Worm (Caenorhabditis elegans) whole organism, L1 larva: ENCODE results near the gene C09G12.5.

Source experiments
- C04F5.9 ChIP-seq: sonication (generic microtip); optimal IDR thresholded peaks from 2 replicates; lab custom pipeline; 2016; ENCODE audit warnings: missing genetic modification characterization, missing compliant biosample characterization
- Y116A8C.19 ChIP-seq: sonication (generic microtip); optimal IDR thresholded peaks from 2 replicates; lab custom pipeline; 2016; ENCODE audit warnings: missing compliant biosample characterization, missing genetic modification characterization, borderline replicate concordance
- ceh-63 ChIP-seq: fragments of 200-800 bp; sonication (Bioruptor generic); optimal IDR thresholded peaks from 2 replicates; lab custom pipeline; 2018; ENCODE audit warnings: mild to moderate bottlenecking, missing genetic modification characterization, missing compliant biosample characterization
- dpl-1 ChIP-seq, 3 experiments: fragments of 150-350 bp in 2 of 3; sonication (generic microtip) in 1 of 3; optimal IDR thresholded peaks; 2 replicates each; lab custom pipeline; 2014 to 2017; ENCODE audit warnings: missing biosample characterization in 3 of 3, missing genetic modification characterization in 3 of 3, missing genetic modification reagents in 3 of 3
- dsc-1 ChIP-seq: sonication (generic microtip); optimal IDR thresholded peaks from 2 replicates; lab custom pipeline; 2016; ENCODE audit warnings: mild to moderate bottlenecking, missing genetic modification characterization, missing compliant biosample characterization
- fkh-10 ChIP-seq: sonication (generic microtip); optimal IDR thresholded peaks from 2 replicates; lab custom pipeline; 2017; ENCODE audit warnings: missing biosample characterization, missing genetic modification reagents, missing genetic modification characterization
- hlh-17 ChIP-seq: fragments of 200-800 bp; sonication (Bioruptor generic); optimal IDR thresholded peaks from 2 replicates; lab custom pipeline; 2018; ENCODE audit warnings: missing genetic modification characterization, mild to moderate bottlenecking, missing compliant biosample characterization, moderate library complexity, borderline replicate concordance
- hlh-4 ChIP-seq: sonication (generic microtip); optimal IDR thresholded peaks from 2 replicates; lab custom pipeline; 2016; ENCODE audit warnings: mild to moderate bottlenecking, missing genetic modification characterization, missing compliant biosample characterization
- irx-1 ChIP-seq: sonication (generic microtip); optimal IDR thresholded peaks from 2 replicates; lab custom pipeline; 2016; ENCODE audit warnings: missing genetic modification characterization, missing compliant biosample characterization
- isw-1 ChIP-seq: fragments of 200-800 bp; sonication (Bioruptor generic); IDR thresholded peaks from 2 replicates; pipeline ENCODE4 v1.3.6; 2022; ENCODE audit warnings: missing genetic modification characterization, missing compliant biosample characterization
- jun-1 ChIP-seq: fragments of 150-350 bp; optimal IDR thresholded peaks from 2 replicates; lab custom pipeline; 2014; ENCODE audit warnings: missing biosample characterization, missing genetic modification reagents, missing genetic modification characterization
- lin-14 ChIP-seq: fragments of 200-800 bp; sonication (Bioruptor generic); optimal IDR thresholded peaks from 2 replicates; lab custom pipeline; 2018; ENCODE audit warnings: mild to moderate bottlenecking, missing genetic modification characterization, moderate library complexity, missing compliant biosample characterization
- lin-15B ChIP-seq: fragments of 150-350 bp; sonication (generic microtip); optimal IDR thresholded peaks from 3 replicates; lab custom pipeline; 2014; ENCODE audit warnings: missing biosample characterization, missing genetic modification characterization
- lin-35 ChIP-seq, 2 experiments: fragments of 150-350 bp; optimal IDR thresholded peaks; 2 replicates each; lab custom pipeline; 2014; ENCODE audit warnings: missing biosample characterization in 2 of 2, missing genetic modification characterization in 2 of 2, missing genetic modification reagents in 2 of 2
- lin-39 ChIP-seq: fragments of 150-350 bp; optimal IDR thresholded peaks from 2 replicates; lab custom pipeline; 2014; ENCODE audit warnings: missing biosample characterization, missing genetic modification reagents, missing genetic modification characterization
- lir-3 ChIP-seq: sonication (generic microtip); optimal IDR thresholded peaks from 2 replicates; lab custom pipeline; 2016; ENCODE audit warnings: mild to moderate bottlenecking, missing genetic modification characterization, moderate library complexity, missing compliant biosample characterization; ENCODE audit not compliant: poor library complexity
- mab-9 ChIP-seq: fragments of 200-800 bp; sonication (Bioruptor generic); IDR thresholded peaks from 2 replicates; pipeline ENCODE4 v1.3.6; 2022; ENCODE audit warnings: missing genetic modification reagents, missing genetic modification characterization, missing compliant biosample characterization
- mdl-1 ChIP-seq, 2 experiments: fragments of 150-350 bp; optimal IDR thresholded peaks; 2 replicates each; lab custom pipeline; 2014 to 2017; ENCODE audit warnings: missing biosample characterization in 2 of 2, missing genetic modification characterization in 2 of 2, inconsistent platforms in 1 of 2
- mef-2 ChIP-seq: fragments of 150-350 bp; optimal IDR thresholded peaks from 2 replicates; lab custom pipeline; 2014; ENCODE audit warnings: missing biosample characterization, missing genetic modification characterization
- mep-1 ChIP-seq: fragments of 150-350 bp; optimal IDR thresholded peaks from 2 replicates; lab custom pipeline; 2014; ENCODE audit warnings: missing biosample characterization, missing genetic modification characterization
- nhr-12 ChIP-seq: sonication (generic microtip); optimal IDR thresholded peaks from 2 replicates; lab custom pipeline; 2017; ENCODE audit warnings: missing biosample characterization, missing genetic modification characterization
- nhr-19 ChIP-seq: fragments of 200-800 bp; sonication (Bioruptor generic); conservative IDR thresholded peaks from 2 replicates; pipeline ENCODE4 v1.3.6; 2022; ENCODE audit warnings: missing genetic modification characterization, missing compliant biosample characterization
- nhr-20 ChIP-seq: sonication (generic microtip); optimal IDR thresholded peaks from 2 replicates; lab custom pipeline; 2016; ENCODE audit warnings: mild to moderate bottlenecking, missing genetic modification characterization, missing compliant biosample characterization
- nhr-237 ChIP-seq: fragments of 150-350 bp; optimal IDR thresholded peaks from 2 replicates; lab custom pipeline; 2014; ENCODE audit warnings: missing biosample characterization, missing genetic modification characterization
- nhr-47 ChIP-seq: sonication (generic microtip); optimal IDR thresholded peaks from 2 replicates; lab custom pipeline; 2016; ENCODE audit warnings: mild to moderate bottlenecking, missing genetic modification characterization, moderate library complexity, missing compliant biosample characterization
- nhr-71 ChIP-seq: sonication (generic microtip); optimal IDR thresholded peaks from 2 replicates; lab custom pipeline; 2016; ENCODE audit warnings: mild to moderate bottlenecking, missing genetic modification characterization, moderate library complexity, missing compliant biosample characterization
- nhr-84 ChIP-seq: sonication (generic microtip); optimal IDR thresholded peaks from 2 replicates; lab custom pipeline; 2017; ENCODE audit warnings: missing biosample characterization, missing genetic modification characterization
- pag-3 ChIP-seq: sonication (generic microtip); optimal IDR thresholded peaks from 2 replicates; lab custom pipeline; 2017; ENCODE audit warnings: missing genetic modification characterization, mild to moderate bottlenecking, missing compliant biosample characterization, antibody characterized with exemption, borderline replicate concordance; ENCODE audit not compliant: insufficient read depth
- pax-3 ChIP-seq: fragments of 200-800 bp; sonication (Bioruptor generic); optimal IDR thresholded peaks from 2 replicates; lab custom pipeline; 2018; ENCODE audit warnings: mild to moderate bottlenecking, missing genetic modification characterization, moderate library complexity, missing compliant biosample characterization
- rnt-1 ChIP-seq: sonication (generic microtip); optimal IDR thresholded peaks from 2 replicates; lab custom pipeline; 2016; ENCODE audit warnings: mild to moderate bottlenecking, missing genetic modification characterization, moderate library complexity, missing compliant biosample characterization
- skn-1 ChIP-seq: fragments of 150-350 bp; optimal IDR thresholded peaks from 2 replicates; lab custom pipeline; 2014; ENCODE audit warnings: missing biosample characterization, missing genetic modification characterization
- snu-23 ChIP-seq: sonication (generic microtip); optimal IDR thresholded peaks from 2 replicates; lab custom pipeline; 2016; ENCODE audit warnings: missing genetic modification characterization, missing compliant biosample characterization
- sox-4 ChIP-seq: sonication (generic microtip); optimal IDR thresholded peaks from 2 replicates; lab custom pipeline; 2016; ENCODE audit warnings: missing genetic modification characterization, missing compliant biosample characterization
- sup-37 ChIP-seq: fragments of 200-800 bp; sonication (Bioruptor generic); optimal IDR thresholded peaks from 2 replicates; lab custom pipeline; 2018; ENCODE audit warnings: mild to moderate bottlenecking, missing genetic modification characterization, missing compliant biosample characterization
- swsn-7 ChIP-seq: sonication (generic microtip); optimal IDR thresholded peaks from 2 replicates; lab custom pipeline; 2016; ENCODE audit warnings: missing genetic modification characterization, missing compliant biosample characterization
- tbx-2 ChIP-seq: sonication (generic microtip); optimal IDR thresholded peaks from 2 replicates; lab custom pipeline; 2016; ENCODE audit warnings: missing genetic modification characterization, missing compliant biosample characterization
- unc-130 ChIP-seq: fragments of 150-350 bp; optimal IDR thresholded peaks from 2 replicates; lab custom pipeline; 2017; ENCODE audit warnings: missing biosample characterization, missing genetic modification characterization, inconsistent platforms
- unc-30 ChIP-seq: sonication (generic microtip); optimal IDR thresholded peaks from 2 replicates; lab custom pipeline; 2017; ENCODE audit warnings: missing biosample characterization, missing genetic modification characterization
- unc-62 ChIP-seq: fragments of 150-350 bp; optimal IDR thresholded peaks from 2 replicates; lab custom pipeline; 2014; ENCODE audit warnings: missing biosample characterization, missing genetic modification reagents, missing genetic modification characterization
- unc-98 ChIP-seq: fragments of 200-800 bp; sonication (Bioruptor generic); IDR thresholded peaks from 2 replicates; pipeline ENCODE4 v1.3.6; 2022; ENCODE audit warnings: missing genetic modification characterization, missing compliant biosample characterization
- xbp-1 ChIP-seq: sonication (generic microtip); optimal IDR thresholded peaks from 2 replicates; lab custom pipeline; 2016; ENCODE audit warnings: missing genetic modification characterization, missing compliant biosample characterization
- zip-4 ChIP-seq: fragments of 200-800 bp; sonication (Bioruptor generic); optimal IDR thresholded peaks from 2 replicates; lab custom pipeline; 2018; ENCODE audit warnings: mild to moderate bottlenecking, missing genetic modification characterization, moderate library complexity, missing compliant biosample characterization
- ztf-11 ChIP-seq, 2 experiments: sonication (generic microtip); optimal IDR thresholded peaks; 2 replicates each; lab custom pipeline; 2016 to 2017; ENCODE audit warnings: missing genetic modification characterization in 2 of 2, missing biosample characterization in 1 of 2, missing compliant biosample characterization in 1 of 2
- ztf-4 ChIP-seq: fragments of 150-350 bp; optimal IDR thresholded peaks from 2 replicates; lab custom pipeline; 2014; ENCODE audit warnings: missing biosample characterization, missing genetic modification characterization

C09G12.5 gene

ce11 chrIV:3515412-3516046, 36.4 kb downstream of the C09G12.5 start (continued):
- TF ChIP-seq nhr-20 (tag; lab: Kevin White, UChicago) = peak; percentile 42
- no peak for TF ChIP-seq mab-9 (GFP tag; lab: Robert Waterston, UW)
- peak; percentile 62 to 63 for TF ChIP-seq lin-35 (GFP tag; optimal IDR thresholded peaks at IDR 0.05; lab: Kevin White, UChicago)
- no peak for TF ChIP-seq rnt-1 (tag; lab: Kevin White, UChicago)
- TF ChIP-seq mef-2 (tag; lab: Kevin White, UChicago) = no peak
- peak; percentile 11 to 50 (median 32) for TF ChIP-seq dpl-1 (GFP tag; optimal IDR thresholded peaks at IDR 0.05; lab: Kevin White, UChicago)
- peak; percentile 90 for TF ChIP-seq skn-1 (tag; lab: Kevin White, UChicago)
- no peak for TF ChIP-seq irx-1
- TF ChIP-seq mep-1 (tag; lab: Kevin White, UChicago) = peak; percentile 25
- peak; percentile 71 for TF ChIP-seq nhr-19 (GFP tag; lab: Robert Waterston, UW)
- peak; percentile 87 for TF ChIP-seq lin-14 (GFP tag; lab: Kevin White, UChicago)
- TF ChIP-seq ztf-4 = no peak
- TF ChIP-seq sox-4 (tag; lab: Kevin White, UChicago) = no peak
- TF ChIP-seq nhr-71 (tag; lab: Kevin White, UChicago) = peak; percentile 66
- no peak for TF ChIP-seq unc-98 (GFP tag; lab: Robert Waterston, UW)
- TF ChIP-seq tbx-2 = peak; percentile 38
- no peak for TF ChIP-seq unc-130 (tag; lab: Kevin White, UChicago)
- TF ChIP-seq hlh-17 (GFP tag; lab: Kevin White, UChicago) = no peak
- TF ChIP-seq isw-1 = peak; percentile 18
- no peak for TF ChIP-seq hlh-4 (tag; lab: Kevin White, UChicago)
- TF ChIP-seq, all 84 proteins: peak for 28

ce11 chrIV:3516586-3516985, 37.5 kb downstream of the C09G12.5 start, which contains the start of gene unc-33:
Gene unc-33, plus strand, starts transcription at chrIV:3516886.
- TF ChIP-seq lin-15B (tag; lab: Kevin White, UChicago) (no peak), nhr-47 (tag; lab: Kevin White, UChicago) (no peak), jun-1 (tag; lab: Kevin White, UChicago) (no peak), unc-62 (GFP tag; lab: Kevin White, UChicago) (no peak), mdl-1 (tag; optimal IDR thresholded peaks at IDR 0.05; lab: Kevin White, UChicago) (no peak), lin-35 (GFP tag; optimal IDR thresholded peaks at IDR 0.05; lab: Kevin White, UChicago) (no peak), lin-39 (tag; lab: Kevin White, UChicago) (no peak), mab-9 (GFP tag; lab: Robert Waterston, UW) (no peak), lin-14 (GFP tag; lab: Kevin White, UChicago) (no peak), nhr-84 (tag; lab: Kevin White, UChicago) (no peak)

ce11 chrIV:3517582-3517981, 38.4 kb downstream of the C09G12.5 start:
- no peak for TF ChIP-seq dpl-1 (GFP tag; optimal IDR thresholded peaks at IDR 0.05; lab: Kevin White, UChicago)
- no peak for TF ChIP-seq pag-3 (tag; lab: Kevin White, UChicago)
- no peak for TF ChIP-seq ztf-4
- no peak for TF ChIP-seq fkh-10 (GFP tag; lab: Kevin White, UChicago)
- TF ChIP-seq nhr-12 (tag; lab: Kevin White, UChicago) = no peak
- TF ChIP-seq, all 84 proteins: peak for 0

ce11 chrIV:3519352-3519751, 40.2 kb downstream of the C09G12.5 start:
- TF ChIP-seq swsn-7 (tag; lab: Kevin White, UChicago) = peak; percentile 76
- TF ChIP-seq mef-2 (tag; lab: Kevin White, UChicago) = no peak
- peak; percentile 60 for TF ChIP-seq snu-23 (GFP tag; lab: Kevin White, UChicago)
- TF ChIP-seq C04F5.9 (tag; lab: Kevin White, UChicago) = no peak
- no peak for TF ChIP-seq pax-3
- peak; percentile 33 for TF ChIP-seq dsc-1 (tag; lab: Kevin White, UChicago)
- no peak for TF ChIP-seq zip-4 (GFP tag; lab: Kevin White, UChicago)
- TF ChIP-seq xbp-1 (tag; lab: Kevin White, UChicago) = peak; percentile 48
- no peak for TF ChIP-seq unc-30 (tag; lab: Kevin White, UChicago)
- TF ChIP-seq tbx-2 = peak; percentile 63
- TF ChIP-seq ztf-11 (tag; optimal IDR thresholded peaks at IDR 0.05; lab: Kevin White, UChicago) = peak in 1 of 2 experiments; percentile 35
- TF ChIP-seq ceh-63 = no peak
- no peak for TF ChIP-seq lir-3 (tag; lab: Kevin White, UChicago)
- peak; percentile 32 for TF ChIP-seq nhr-19 (GFP tag; lab: Robert Waterston, UW)
- no peak for TF ChIP-seq nhr-12 (tag; lab: Kevin White, UChicago)
- TF ChIP-seq Y116A8C.19 = no peak
- TF ChIP-seq sox-4 (tag; lab: Kevin White, UChicago) = no peak
- no peak for TF ChIP-seq sup-37 (GFP tag; lab: Kevin White, UChicago)
- TF ChIP-seq unc-62 (GFP tag; lab: Kevin White, UChicago) = no peak
- no peak for TF ChIP-seq nhr-237 (tag; lab: Kevin White, UChicago)
- TF ChIP-seq lin-15B (tag; lab: Kevin White, UChicago) = no peak
- TF ChIP-seq dpl-1 (GFP tag; optimal IDR thresholded peaks at IDR 0.05; lab: Kevin White, UChicago) = peak; percentile 3 to 33 (median 29)
